Fruit fly (Drosophila melanogaster): ENCODE results near the gene CG34323.

CG34323 gene

DNA sequence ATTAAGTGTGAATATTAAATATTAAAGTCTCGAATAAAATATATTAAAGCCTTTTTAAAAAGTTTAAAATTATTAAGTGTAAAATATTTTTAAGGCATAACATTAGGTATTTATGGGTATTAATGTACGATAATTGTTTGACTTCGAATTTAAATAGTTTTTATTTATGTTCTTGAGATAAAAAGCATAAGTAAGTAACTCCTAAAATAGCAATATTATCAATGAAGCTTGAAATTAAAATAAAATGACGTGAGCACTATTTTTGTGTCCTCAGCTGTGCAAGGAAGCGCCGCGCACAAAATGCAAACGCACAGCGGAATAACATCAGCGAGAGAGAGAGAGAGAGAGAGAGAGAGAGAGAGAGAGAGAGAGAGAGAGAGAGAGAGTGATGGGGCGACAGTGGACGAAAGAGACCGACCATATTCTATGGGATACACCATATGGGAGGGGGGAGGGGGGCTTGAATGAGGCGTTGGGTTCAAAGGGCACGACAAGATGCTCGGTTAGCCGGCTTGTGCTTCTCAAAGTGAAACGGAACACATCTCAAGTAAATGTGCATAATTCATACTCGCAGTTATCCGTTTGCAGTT lies 20.1 kb downstream of the CG34323 start (continued):
- TF ChIP-seq tap (tag; optimal IDR thresholded peaks at IDR 0.05) (no peak), CG8290 (GFP tag; optimal IDR thresholded peaks at IDR 0.05) (no peak), CG8290 (tag; optimal IDR thresholded peaks at IDR 0.05) (no peak), CG18764 (GFP tag; optimal IDR thresholded peaks at IDR 0.05) (no peak), CG16815 (GFP tag; optimal IDR thresholded peaks at IDR 0.05) (peak; percentile 16), fd102C (GFP tag; optimal IDR thresholded peaks at IDR 0.05) (no peak), unc-4 (GFP tag; IDR thresholded peaks at IDR 0.05; ENCODE audit: partially characterized antibody) (no peak), run (tag; optimal IDR thresholded peaks at IDR 0.05) (no peak), CG6765 (GFP tag; optimal IDR thresholded peaks at IDR 0.05) (no peak), gcm2 (GFP tag; optimal IDR thresholded peaks at IDR 0.05) (no peak), Kr (GFP tag; optimal IDR thresholded peaks at IDR 0.05) (no peak), abd-A (tag; optimal IDR thresholded peaks at IDR 0.05) (no peak), sim (GFP tag; IDR thresholded peaks at IDR 0.05) (no peak), CG15479 (GFP tag; optimal IDR thresholded peaks at IDR 0.05) (no peak), al (GFP tag; IDR thresholded peaks at IDR 0.05) (no peak), CG11696 (GFP tag; IDR thresholded peaks at IDR 0.05) (peak; percentile 81), CG1832 (GFP tag; optimal IDR thresholded peaks at IDR 0.05) (peak; percentile 78), CG4617 (GFP tag; optimal IDR thresholded peaks at IDR 0.05; ENCODE audit: borderline replicate concordance) (no peak), CG2712 (tag; optimal IDR thresholded peaks at IDR 0.05) (peak; percentile 53), ab (GFP tag; optimal IDR thresholded peaks at IDR 0.05) (no peak), CG4282 (GFP tag; optimal IDR thresholded peaks at IDR 0.05) (no peak), gro (GFP tag; optimal IDR thresholded peaks at IDR 0.05) (no peak), gt (GFP tag; IDR thresholded peaks at IDR 0.05) (no peak), gfzf (GFP tag; optimal IDR thresholded peaks at IDR 0.05) (no peak), org-1 (GFP tag; optimal IDR thresholded peaks at IDR 0.05) (no peak), CG17361 (GFP tag; IDR thresholded peaks at IDR 0.05) (peak; percentile 54; the same call in 2 of the 3 replicates), cad (GFP tag; optimal IDR thresholded peaks at IDR 0.05) (no peak), Chrac-16 (GFP tag; optimal IDR thresholded peaks at IDR 0.05) (peak; percentile 22), Sox102F (GFP tag; optimal IDR thresholded peaks at IDR 0.05) (peak; percentile 9), Hmr (GFP tag; optimal IDR thresholded peaks at IDR 0.05) (peak; percentile 4), CG14014 (GFP tag; IDR thresholded peaks at IDR 0.05) (no peak), HLH4C (GFP tag; IDR thresholded peaks at IDR 0.05; ENCODE audit: partially characterized antibody) (no peak), chm (GFP tag; IDR thresholded peaks at IDR 0.05) (no peak), Ravus (GFP tag; IDR thresholded peaks at IDR 0.05) (no peak), CG34376 (GFP tag; optimal IDR thresholded peaks at IDR 0.05) (no peak), CG12659 (GFP tag; optimal IDR thresholded peaks at IDR 0.05) (no peak), zen2 (GFP tag; IDR thresholded peaks at IDR 0.05; ENCODE audit: partially characterized antibody) (no peak), fd64A (GFP tag; optimal IDR thresholded peaks at IDR 0.05) (no peak), CG2202 (tag; optimal IDR thresholded peaks at IDR 0.05) (no peak), dm (GFP tag; optimal IDR thresholded peaks at IDR 0.05) (no peak), CG11723 (GFP tag; optimal IDR thresholded peaks at IDR 0.05) (no peak), CG2678 (tag; optimal IDR thresholded peaks at IDR 0.05) (peak; percentile 53), MTF-1 (GFP tag; optimal IDR thresholded peaks at IDR 0.05; ENCODE audit: borderline replicate concordance) (no peak), CG10366 (GFP tag; IDR thresholded peaks at IDR 0.05) (no peak), usp (GFP tag; optimal IDR thresholded peaks at IDR 0.05) (no peak), CG18476 (GFP tag; optimal IDR thresholded peaks at IDR 0.05) (no peak), sr (GFP tag; IDR thresholded peaks at IDR 0.05) (no peak), CG10462 (GFP tag; optimal IDR thresholded peaks at IDR 0.05) (no peak), sc (optimal IDR thresholded peaks at IDR 0.05) (no peak), sc (GFP tag; optimal IDR thresholded peaks at IDR 0.05) (peak; percentile 9), seq (GFP tag; IDR thresholded peaks at IDR 0.05) (no peak), CG11560 (tag; IDR thresholded peaks at IDR 0.05) (no peak)

Measured in whole organism, embryonic.